Worm (Caenorhabditis elegans) whole organism, L1 larva: Measurements from ENCODE around the gene cope-1.
"Not testable (repeated sequence)": the region's sequence is repeated elsewhere in the genome, so short reads cannot be mapped to it uniquely, and the experiment has no call there.

ENCODE experiments used
- C16A3.4 ChIP-seq: fragments of 150-350 bp; optimal IDR thresholded peaks from 2 replicates; lab custom pipeline; 2014; ENCODE audit warnings: missing biosample characterization, missing genetic modification characterization
- aha-1 ChIP-seq: fragments of 150-350 bp; optimal IDR thresholded peaks from 2 replicates; lab custom pipeline; 2014; ENCODE audit warnings: missing biosample characterization, missing genetic modification characterization
- dpl-1 ChIP-seq, 3 experiments: fragments of 150-350 bp in 2 of 3; sonication (generic microtip) in 1 of 3; optimal IDR thresholded peaks; 2 replicates each; lab custom pipeline; 2014 to 2017; ENCODE audit warnings: missing biosample characterization in 3 of 3, missing genetic modification characterization in 3 of 3, missing genetic modification reagents in 3 of 3
- efl-3 ChIP-seq: fragments of 200-800 bp; sonication (Bioruptor generic); optimal IDR thresholded peaks from 2 replicates; lab custom pipeline; 2018; ENCODE audit warnings: mild to moderate bottlenecking, missing genetic modification characterization, missing compliant biosample characterization
- fkh-10 ChIP-seq: sonication (generic microtip); optimal IDR thresholded peaks from 2 replicates; lab custom pipeline; 2017; ENCODE audit warnings: missing biosample characterization, missing genetic modification reagents, missing genetic modification characterization
- jun-1 ChIP-seq: fragments of 150-350 bp; optimal IDR thresholded peaks from 2 replicates; lab custom pipeline; 2014; ENCODE audit warnings: missing biosample characterization, missing genetic modification reagents, missing genetic modification characterization
- lin-13 ChIP-seq: fragments of 150-350 bp; optimal IDR thresholded peaks from 2 replicates; lab custom pipeline; 2014; ENCODE audit warnings: missing biosample characterization, missing genetic modification reagents, missing genetic modification characterization
- nhr-11 ChIP-seq: fragments of 150-350 bp; optimal IDR thresholded peaks from 2 replicates; lab custom pipeline; 2014; ENCODE audit warnings: missing biosample characterization, missing genetic modification characterization
- skn-1 ChIP-seq: fragments of 150-350 bp; optimal IDR thresholded peaks from 2 replicates; lab custom pipeline; 2014; ENCODE audit warnings: missing biosample characterization, missing genetic modification characterization
- swsn-7 ChIP-seq: sonication (generic microtip); optimal IDR thresholded peaks from 2 replicates; lab custom pipeline; 2016; ENCODE audit warnings: missing genetic modification characterization, missing compliant biosample characterization
- unc-62 ChIP-seq: fragments of 150-350 bp; optimal IDR thresholded peaks from 2 replicates; lab custom pipeline; 2014; ENCODE audit warnings: missing biosample characterization, missing genetic modification reagents, missing genetic modification characterization
- ztf-11 ChIP-seq, 2 experiments: sonication (generic microtip); optimal IDR thresholded peaks; 2 replicates each; lab custom pipeline; 2016 to 2017; ENCODE audit warnings: missing genetic modification characterization in 2 of 2, missing biosample characterization in 1 of 2, missing compliant biosample characterization in 1 of 2

- TF ChIP-seq C16A3.4; skn-1 (tag; lab: Kevin White, UChicago); efl-3 (GFP tag; lab: Kevin White, UChicago); ztf-11 (tag; optimal IDR thresholded peaks at IDR 0.05; lab: Kevin White, UChicago); lin-13 (GFP tag; lab: Kevin White, UChicago); swsn-7; unc-62 (GFP tag; lab: Kevin White, UChicago); dpl-1 (GFP tag; optimal IDR thresholded peaks at IDR 0.05; lab: Kevin White, UChicago); jun-1; nhr-11 (tag; lab: Kevin White, UChicago); fkh-10 (GFP tag; lab: Kevin White, UChicago); aha-1: not testable (repeated sequence)
These were observed 24.3 kb upstream of the cope-1 start, which contains the start of the genes srlf-9 and srlf-10 for ce11 chrIII:13401673-13402258.
